Worm (Caenorhabditis elegans): ENCODE data around the gene C09G12.17.

Gene C09G12.17

DNA sequence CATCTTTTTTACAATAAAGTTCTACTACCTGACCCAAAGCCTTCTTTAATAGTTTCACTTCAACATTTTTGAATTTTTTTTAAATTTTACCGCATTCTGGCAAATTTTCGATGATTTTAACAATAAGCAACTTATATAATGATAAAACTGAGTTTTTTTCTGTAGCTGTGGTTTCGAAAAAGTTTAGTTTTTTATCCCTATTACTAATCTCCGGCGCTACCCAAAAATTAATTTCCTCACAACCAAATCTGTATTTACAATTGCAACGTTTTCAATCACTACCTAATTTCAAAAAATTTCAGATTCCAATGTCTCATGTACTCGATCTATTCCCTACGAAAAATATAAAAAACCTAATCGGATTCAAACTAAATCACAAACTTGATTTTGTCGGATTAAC, 29.1 kb downstream of the C09G12.17 start, which contains the start of gene F58E2.3:
F58E2.3 (plus strand) TSS at position 301 of the 400 bp plus-strand sequence.
- TF ChIP-seq B0336.3 (GFP tag; IDR thresholded peaks at IDR 0.05) (no peak), bed-1 (GFP tag; IDR thresholded peaks at IDR 0.05) (no peak), let-526 (GFP tag; IDR thresholded peaks at IDR 0.05) (no peak)

DNA sequence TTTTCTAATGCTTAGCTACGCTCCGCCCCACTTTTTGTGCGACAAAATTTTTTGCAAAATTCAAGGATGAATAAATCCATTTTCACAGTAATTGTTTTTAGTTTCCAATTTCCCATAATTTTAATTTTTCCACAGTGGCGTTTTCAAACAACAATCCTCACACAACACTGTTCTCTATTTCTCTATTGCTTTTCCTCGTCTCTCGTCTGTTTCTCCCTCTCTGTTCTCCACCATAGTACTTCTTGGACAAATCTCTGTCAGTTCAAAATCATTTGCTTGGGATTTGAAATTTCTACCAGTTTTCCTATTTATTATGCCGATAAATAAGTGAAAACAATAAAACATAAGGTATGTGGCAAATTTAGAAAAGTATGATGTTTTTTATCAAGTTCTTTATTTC, 33.0 kb downstream of the C09G12.17 start, which contains the start of gene F58E2.4:
F58E2.4 (plus strand) TSS at position 134 of the 400 bp plus-strand sequence.
- TF ChIP-seq hmg-1.2 (GFP tag; IDR thresholded peaks at IDR 0.05) (peak; percentile 67; the same call in 1 of the 2 replicates), lin-26 (GFP tag; IDR thresholded peaks at IDR 0.05) (no peak)

ce11 chrIV:3453346-3453745, 42.9 kb downstream of the C09G12.17 start, which contains the start of gene srz-23:
srz-23 (plus strand) TSS chrIV:3453608.
- TF ChIP-seq ceh-79 (tag; optimal IDR thresholded peaks at IDR 0.05) (no peak), Y53F4B.3 (GFP tag; IDR thresholded peaks at IDR 0.05) (no peak), pha-4 (tag; optimal IDR thresholded peaks at IDR 0.05) (no peak), snpc-1.1 (tag; optimal IDR thresholded peaks at IDR 0.05; ENCODE audit: insufficient read depth) (no peak), mxl-1 (tag; optimal IDR thresholded peaks at IDR 0.05) (no peak), nhr-120 (GFP tag; IDR thresholded peaks at IDR 0.05) (no peak), B0019.2 (GFP tag; conservative IDR thresholded peaks at IDR 0.05) (no peak), rpc-1 (optimal IDR thresholded peaks at IDR 0.05) (no peak), rpc-1 (tag; optimal IDR thresholded peaks at IDR 0.05) (no peak), bed-2 (GFP tag; IDR thresholded peaks at IDR 0.05) (no peak), rcor-1 (GFP tag; IDR thresholded peaks at IDR 0.05) (no peak), hsf-1 (GFP tag; IDR thresholded peaks at IDR 0.05) (no peak)

DNA sequence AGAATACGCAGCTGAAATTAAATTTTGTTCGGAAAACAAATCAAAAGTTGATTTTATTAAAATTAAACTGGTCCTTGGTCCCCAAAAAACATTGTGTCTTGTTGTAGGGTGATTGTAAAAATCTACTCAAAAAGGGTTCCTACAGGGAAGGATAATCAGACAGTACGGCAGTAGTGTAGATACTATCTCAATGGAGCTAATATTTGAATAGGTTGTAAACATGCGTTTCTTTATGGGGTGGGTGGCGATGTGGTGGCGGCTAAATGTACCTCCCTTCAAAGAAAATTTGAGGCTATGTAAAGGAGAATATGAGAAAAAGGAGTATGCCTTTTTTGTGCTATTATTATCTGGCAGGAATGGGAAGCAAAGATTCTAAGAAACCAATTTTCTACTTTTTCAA, 43.7 kb downstream of the C09G12.17 start:
- TF ChIP-seq ceh-91 (GFP tag; IDR thresholded peaks at IDR 0.05) (no peak), C06A6.2 (GFP tag; conservative IDR thresholded peaks at IDR 0.05) (no peak), T26A5.8 (tag; optimal IDR thresholded peaks at IDR 0.05) (no peak), zim-3 (tag; optimal IDR thresholded peaks at IDR 0.05) (no peak), nhr-179 (tag; optimal IDR thresholded peaks at IDR 0.05) (no peak)

- TF ChIP-seq lir-1 (GFP tag; conservative IDR thresholded peaks at IDR 0.05) (no peak), ztf-28 (GFP tag; IDR thresholded peaks at IDR 0.05) (no peak), zfh-2 (GFP tag; conservative IDR thresholded peaks at IDR 0.05) (no peak), dpff-1 (tag; optimal IDR thresholded peaks at IDR 0.05) (no peak), chd-7 (tag; optimal IDR thresholded peaks at IDR 0.05) (no peak), Y56A3A.18 (GFP tag; IDR thresholded peaks at IDR 0.05) (no peak), lin-26 (GFP tag; IDR thresholded peaks at IDR 0.05) (no peak), F37B4.10 (GFP tag; IDR thresholded peaks at IDR 0.05) (no peak), snpc-1.3 (tag; optimal IDR thresholded peaks at IDR 0.05; ENCODE audit: insufficient read depth) (no peak), ztf-18 (tag; optimal IDR thresholded peaks at IDR 0.05) (no peak), tlf-1 (GFP tag; optimal IDR thresholded peaks at IDR 0.05) (no peak)
Measured at ce11 chrIV:3447350-3447749, 48.9 kb downstream of the C09G12.17 start.

Data from whole organism, young adult.